Fruit fly (Drosophila melanogaster): ENCODE measurements around the gene CG6761.

Gene CG6761

DNA sequence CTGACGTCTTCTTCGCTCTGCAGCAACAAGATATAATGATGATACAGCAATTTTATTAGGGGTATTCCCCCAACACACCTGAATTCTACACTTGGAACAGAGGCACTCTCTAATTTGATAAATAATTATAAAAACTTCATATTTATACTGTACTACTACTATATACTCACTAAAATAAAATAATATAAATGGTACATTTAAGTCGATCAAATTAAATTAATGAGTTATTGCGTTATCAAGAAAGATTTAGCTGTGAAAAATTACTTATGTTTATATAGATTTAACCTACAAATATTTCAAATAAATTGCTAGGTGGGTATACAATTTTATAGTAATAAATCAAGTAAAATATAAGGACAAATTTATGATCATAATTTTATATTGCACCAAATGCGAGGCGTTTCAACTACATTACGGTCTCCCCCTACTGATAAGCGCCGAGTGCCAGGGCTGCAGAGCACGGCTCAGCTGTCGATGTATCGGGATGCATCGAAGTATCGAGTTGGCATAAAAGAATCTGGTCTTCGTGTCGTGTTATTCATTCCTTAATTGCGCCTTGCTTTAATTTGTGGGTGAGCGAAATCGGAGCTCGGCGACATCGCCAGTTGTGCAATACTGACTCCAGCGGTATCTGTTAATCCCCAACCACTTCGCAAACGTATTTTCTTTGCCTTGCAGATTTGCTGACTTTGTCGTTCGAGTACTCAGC, 10.6 kb upstream of the CG6761 start, which contains the start of gene vsg (continued):
- TF ChIP-seq CG7372 (GFP tag; IDR thresholded peaks at IDR 0.05): peak; percentile 58
- TF ChIP-seq CG1602 (GFP tag; optimal IDR thresholded peaks at IDR 0.05): peak; percentile 82
- peak; percentile 53 for TF ChIP-seq CG6654 (GFP tag; optimal IDR thresholded peaks at IDR 0.05)
- TF ChIP-seq peb (GFP tag; IDR thresholded peaks at IDR 0.05): 0 out of 2 replicates have a peak, but pooled peaks have one; percentile 16
- peak; percentile 74 for TF ChIP-seq CG18619 (GFP tag; optimal IDR thresholded peaks at IDR 0.05)
- TF ChIP-seq CG32772 (GFP tag; IDR thresholded peaks at IDR 0.05): peak; percentile 59; the same call in 1 of the 2 replicates
- TF ChIP-seq pum (GFP tag; optimal IDR thresholded peaks at IDR 0.05): peak; percentile 13
- peak; percentile 83 for TF ChIP-seq az2 (GFP tag; optimal IDR thresholded peaks at IDR 0.05)
- TF ChIP-seq grn (GFP tag; optimal IDR thresholded peaks at IDR 0.05): peak; percentile 1
- TF ChIP-seq CG14014 (GFP tag; IDR thresholded peaks at IDR 0.05): peak; percentile 66; the same call in 1 of the 2 replicates
- no peak; the same call in 1 of the 2 replicates for TF ChIP-seq Ada2b (GFP tag; IDR thresholded peaks at IDR 0.05)
- TF ChIP-seq trem (tag; optimal IDR thresholded peaks at IDR 0.05): peak; percentile 76
- peak; percentile 72 for TF ChIP-seq CG14860 (GFP tag; IDR thresholded peaks at IDR 0.05; ENCODE audit: partially characterized antibody)
- TF ChIP-seq CG34376 (GFP tag; optimal IDR thresholded peaks at IDR 0.05): no peak
- TF ChIP-seq vvl (GFP tag; IDR thresholded peaks at IDR 0.05): peak; percentile 69
- TF ChIP-seq pb (GFP tag; optimal IDR thresholded peaks at IDR 0.05): no peak
- TF ChIP-seq sna (GFP tag; IDR thresholded peaks at IDR 0.05; ENCODE audit: partially characterized antibody): peak; percentile 63
- peak; percentile 69 for TF ChIP-seq CG18764 (GFP tag; optimal IDR thresholded peaks at IDR 0.05)
- TF ChIP-seq shn (GFP tag; optimal IDR thresholded peaks at IDR 0.05): peak; percentile 40
- peak; percentile 75 for TF ChIP-seq unc-4 (GFP tag; IDR thresholded peaks at IDR 0.05; ENCODE audit: partially characterized antibody)
- TF ChIP-seq grau (tag; optimal IDR thresholded peaks at IDR 0.05): peak; percentile 88
- TF ChIP-seq Taf1 (GFP tag; IDR thresholded peaks at IDR 0.05): no peak
- TF ChIP-seq nerfin-1 (tag; optimal IDR thresholded peaks at IDR 0.05): peak; percentile 80
- TF ChIP-seq zen2 (GFP tag; IDR thresholded peaks at IDR 0.05; ENCODE audit: partially characterized antibody): peak; percentile 81
- peak; percentile 70 for TF ChIP-seq CG4820 (GFP tag; optimal IDR thresholded peaks at IDR 0.05)
- TF ChIP-seq sima (GFP tag; optimal IDR thresholded peaks at IDR 0.05): no peak
- no peak for TF ChIP-seq disco-r (GFP tag; optimal IDR thresholded peaks at IDR 0.05)
- peak; percentile 75 for TF ChIP-seq CG12942 (GFP tag; optimal IDR thresholded peaks at IDR 0.05)
- TF ChIP-seq dm (GFP tag; optimal IDR thresholded peaks at IDR 0.05): peak; percentile 8
- peak; percentile 83 for TF ChIP-seq inv (GFP tag; IDR thresholded peaks at IDR 0.05; ENCODE audit: partially characterized antibody)
- peak; percentile 54; the same call in 1 of the 2 replicates for TF ChIP-seq ap (GFP tag; IDR thresholded peaks at IDR 0.05)
- TF ChIP-seq CG17328 (GFP tag; IDR thresholded peaks at IDR 0.05): peak; percentile 55
- peak; percentile 45 for TF ChIP-seq her (GFP tag; optimal IDR thresholded peaks at IDR 0.05)
- TF ChIP-seq HLHmδ (GFP tag; optimal IDR thresholded peaks at IDR 0.05): peak; percentile 10
- no peak; the same call in 1 of the 2 replicates for TF ChIP-seq seq (GFP tag; IDR thresholded peaks at IDR 0.05)
- peak; percentile 69 for TF ChIP-seq Blimp-1 (GFP tag; optimal IDR thresholded peaks at IDR 0.05)
- TF ChIP-seq Dll (GFP tag; IDR thresholded peaks at IDR 0.05; ENCODE audit: partially characterized antibody): peak; percentile 78
- peak; percentile 33 for TF ChIP-seq CG33213 (GFP tag; optimal IDR thresholded peaks at IDR 0.05)
- peak; percentile 30; the same call in 2 of the 3 replicates for TF ChIP-seq croc (GFP tag; conservative IDR thresholded peaks at IDR 0.05)
- TF ChIP-seq Atf-2 (GFP tag; optimal IDR thresholded peaks at IDR 0.05): peak; percentile 18
- TF ChIP-seq CG18011 (GFP tag; optimal IDR thresholded peaks at IDR 0.05): no peak
- TF ChIP-seq CG8359 (GFP tag; optimal IDR thresholded peaks at IDR 0.05; ENCODE audit: borderline replicate concordance): peak; percentile 3
- TF ChIP-seq CG18262 (tag; optimal IDR thresholded peaks at IDR 0.05): peak; percentile 90
- peak; percentile 83 for TF ChIP-seq CG15696 (tag; optimal IDR thresholded peaks at IDR 0.05)
- no peak for TF ChIP-seq Lpt (GFP tag; optimal IDR thresholded peaks at IDR 0.05)
- peak; percentile 67 for TF ChIP-seq CG2116 (GFP tag; optimal IDR thresholded peaks at IDR 0.05)
- TF ChIP-seq Nf-YA (GFP tag; IDR thresholded peaks at IDR 0.05): peak; percentile 35; the same call in 1 of the 2 replicates
- TF ChIP-seq ERR (GFP tag; optimal IDR thresholded peaks at IDR 0.05): no peak
- TF ChIP-seq dan (GFP tag; IDR thresholded peaks at IDR 0.05): no peak
